ENCODE assay signal across 4 fruit fly cellular contexts in genomic region chr2L:8270916-8271315, dm6.
TF ChIP-seq lines count a peak whose summit lies in the region.

No protein-coding gene starts in this region.

- no peak for TF ChIP-seq CTCF in whole organism, embryonic (GFP tag; optimal IDR thresholded peaks at IDR 0.05; lab: Kevin White, UChicago)

TF ChIP-seq in whole organism, embryonic, 481 proteins besides CTCF, POLR2A, EP300 and RAD21 (continues in another document):
- no peak for TF ChIP-seq lbe (GFP tag; optimal IDR thresholded peaks at IDR 0.05; lab: Kevin White, UChicago)
- no peak for TF ChIP-seq shn (GFP tag; optimal IDR thresholded peaks at IDR 0.05; lab: Kevin White, UChicago)
- TF ChIP-seq gem (tag; optimal IDR thresholded peaks at IDR 0.05; lab: Kevin White, UChicago) = peak; percentile 17
- no peak for TF ChIP-seq z (GFP tag; IDR thresholded peaks at IDR 0.05; lab: Robert Waterston, UW)
- no peak for TF ChIP-seq CoRest (tag; optimal IDR thresholded peaks at IDR 0.05; lab: Kevin White, UChicago)
- TF ChIP-seq D (optimal IDR thresholded peaks at IDR 0.05; lab: Kevin White, UChicago) = no peak
- no peak for TF ChIP-seq D (GFP tag; optimal IDR thresholded peaks at IDR 0.05; lab: Kevin White, UChicago)
- no peak for TF ChIP-seq kay (GFP tag; optimal IDR thresholded peaks at IDR 0.05; lab: Kevin White, UChicago)
- no peak for TF ChIP-seq CG10462 (GFP tag; optimal IDR thresholded peaks at IDR 0.05; lab: Kevin White, UChicago)
- no peak for TF ChIP-seq CG7372 (GFP tag; IDR thresholded peaks at IDR 0.05; lab: Robert Waterston, UW)
- no peak for TF ChIP-seq run (tag; optimal IDR thresholded peaks at IDR 0.05; lab: Kevin White, UChicago)
- TF ChIP-seq Eip74EF (GFP tag; optimal IDR thresholded peaks at IDR 0.05; lab: Kevin White, UChicago) = no peak
- TF ChIP-seq dysf (GFP tag; IDR thresholded peaks at IDR 0.05; lab: Robert Waterston, UW) = 0 out of 3 replicates have a peak, but pooled peaks have one; percentile 29
- TF ChIP-seq CG10267 (tag; optimal IDR thresholded peaks at IDR 0.05; lab: Kevin White, UChicago) = no peak
- TF ChIP-seq ro (GFP tag; IDR thresholded peaks at IDR 0.05; lab: Robert Waterston, UW) = no peak
- no peak for TF ChIP-seq CG15601 (tag; optimal IDR thresholded peaks at IDR 0.05; lab: Kevin White, UChicago)
- TF ChIP-seq stwl (tag; optimal IDR thresholded peaks at IDR 0.05; lab: Kevin White, UChicago) = no peak
- TF ChIP-seq emc (GFP tag; optimal IDR thresholded peaks at IDR 0.05; lab: Kevin White, UChicago) = no peak
- no peak for TF ChIP-seq abd-A (tag; optimal IDR thresholded peaks at IDR 0.05; lab: Kevin White, UChicago)
- TF ChIP-seq CG1832 (GFP tag; optimal IDR thresholded peaks at IDR 0.05; lab: Kevin White, UChicago) = no peak
- TF ChIP-seq Fer1 (GFP tag; optimal IDR thresholded peaks at IDR 0.05; lab: Kevin White, UChicago) = no peak
- TF ChIP-seq wor (GFP tag; IDR thresholded peaks at IDR 0.05; lab: Robert Waterston, UW) = no peak
- no peak for TF ChIP-seq phol (tag; optimal IDR thresholded peaks at IDR 0.05; lab: Kevin White, UChicago)
- TF ChIP-seq Mrtf (GFP tag; IDR thresholded peaks at IDR 0.05; lab: Robert Waterston, UW) = no peak
- no peak for TF ChIP-seq lilli (GFP tag; optimal IDR thresholded peaks at IDR 0.05; lab: Kevin White, UChicago)

TF ChIP-seq in whole organism, prepupa, 60 proteins besides CTCF, POLR2A, EP300 and RAD21 (continues in another document):
- peak; percentile 59 for TF ChIP-seq Ets96B (tag; optimal IDR thresholded peaks at IDR 0.05; lab: Kevin White, UChicago)
- TF ChIP-seq dsx (GFP tag; optimal IDR thresholded peaks at IDR 0.05; lab: Kevin White, UChicago; ENCODE audit: poor library complexity, severe bottlenecking) = peak; percentile 33
- peak; percentile 29 for TF ChIP-seq Sox102F (GFP tag; optimal IDR thresholded peaks at IDR 0.05; lab: Kevin White, UChicago)
- TF ChIP-seq esn (GFP tag; optimal IDR thresholded peaks at IDR 0.05; lab: Kevin White, UChicago) = peak; percentile 37
- peak; percentile 55 for TF ChIP-seq Eip75B (GFP tag; optimal IDR thresholded peaks at IDR 0.05; lab: Kevin White, UChicago)
- TF ChIP-seq CG16779 (tag; optimal IDR thresholded peaks at IDR 0.05; lab: Kevin White, UChicago) = peak; percentile 49
- TF ChIP-seq CG10669 (GFP tag; optimal IDR thresholded peaks at IDR 0.05; lab: Kevin White, UChicago) = peak; percentile 60
- peak; percentile 63 for TF ChIP-seq CG1621 (tag; optimal IDR thresholded peaks at IDR 0.05; lab: Kevin White, UChicago)
- TF ChIP-seq CG11902 (GFP tag; optimal IDR thresholded peaks at IDR 0.05; lab: Kevin White, UChicago) = no peak
- peak; percentile 84 for TF ChIP-seq CG8119 (GFP tag; IDR thresholded peaks at IDR 0.05; lab: Robert Waterston, UW)
- peak; percentile 31 for TF ChIP-seq CG8632 (GFP tag; optimal IDR thresholded peaks at IDR 0.05; lab: Kevin White, UChicago)
- peak; percentile 35 for TF ChIP-seq Met (GFP tag; optimal IDR thresholded peaks at IDR 0.05; lab: Kevin White, UChicago)
- TF ChIP-seq Hr39 (GFP tag; optimal IDR thresholded peaks at IDR 0.05; lab: Kevin White, UChicago) = peak; percentile 1
- TF ChIP-seq CG7368 (GFP tag; optimal IDR thresholded peaks at IDR 0.05; lab: Kevin White, UChicago) = peak; percentile 41
- peak; percentile 57 for TF ChIP-seq fd59A (GFP tag; optimal IDR thresholded peaks at IDR 0.05; lab: Kevin White, UChicago)
- no peak for TF ChIP-seq fkh (GFP tag; optimal IDR thresholded peaks at IDR 0.05; lab: Kevin White, UChicago)
- TF ChIP-seq CG8319 (GFP tag; optimal IDR thresholded peaks at IDR 0.05; lab: Kevin White, UChicago) = peak; percentile 24
- peak; percentile 82 for TF ChIP-seq CG6163 (GFP tag; IDR thresholded peaks at IDR 0.05; lab: Robert Waterston, UW)
- TF ChIP-seq lz (GFP tag; optimal IDR thresholded peaks at IDR 0.05; lab: Kevin White, UChicago) = peak; percentile 8
- TF ChIP-seq CG9139 (GFP tag; optimal IDR thresholded peaks at IDR 0.05; lab: Kevin White, UChicago) = no peak
- TF ChIP-seq CG11294 (GFP tag; IDR thresholded peaks at IDR 0.05; lab: Robert Waterston, UW) = peak; percentile 57
- TF ChIP-seq salr (GFP tag; optimal IDR thresholded peaks at IDR 0.05; lab: Kevin White, UChicago) = peak; percentile 29 to 53
- peak; percentile 61 for TF ChIP-seq OdsH (GFP tag; optimal IDR thresholded peaks at IDR 0.05; lab: Kevin White, UChicago)

TF ChIP-seq in whole organism, pupa, 21 proteins besides CTCF, POLR2A, EP300 and RAD21:
- no peak for TF ChIP-seq Snoo (tag; optimal IDR thresholded peaks at IDR 0.05; lab: Kevin White, UChicago)
- peak; percentile 67 for TF ChIP-seq Pif1B (GFP tag; optimal IDR thresholded peaks at IDR 0.05; lab: Kevin White, UChicago)
- peak; percentile 60 for TF ChIP-seq CG8159 (tag; optimal IDR thresholded peaks at IDR 0.05; lab: Kevin White, UChicago)
- peak; percentile 57 for TF ChIP-seq CG34367 (tag; optimal IDR thresholded peaks at IDR 0.05; lab: Kevin White, UChicago)
- TF ChIP-seq CG9948 (tag; optimal IDR thresholded peaks at IDR 0.05; lab: Kevin White, UChicago) = peak; percentile 71
- peak; percentile 78 for TF ChIP-seq CG32121 (GFP tag; IDR thresholded peaks at IDR 0.05; lab: Robert Waterston, UW)
- TF ChIP-seq CG14655 (GFP tag; optimal IDR thresholded peaks at IDR 0.05; lab: Kevin White, UChicago) = peak; percentile 79
- peak; percentile 77 for TF ChIP-seq CG8301 (tag; optimal IDR thresholded peaks at IDR 0.05; lab: Kevin White, UChicago)
- TF ChIP-seq fd96Ca (GFP tag; IDR thresholded peaks at IDR 0.05; lab: Robert Waterston, UW) = peak; percentile 83; the same call in 2 of the 3 replicates
- TF ChIP-seq D1 (tag; optimal IDR thresholded peaks at IDR 0.05; lab: Kevin White, UChicago) = peak; percentile 4
- TF ChIP-seq CG17806 (tag; optimal IDR thresholded peaks at IDR 0.05; lab: Kevin White, UChicago) = peak; percentile 70
- no peak for TF ChIP-seq CG13204 (GFP tag; optimal IDR thresholded peaks at IDR 0.05; lab: Kevin White, UChicago)
- no peak for TF ChIP-seq gl (tag; optimal IDR thresholded peaks at IDR 0.05; lab: Kevin White, UChicago)
- TF ChIP-seq rn (GFP tag; IDR thresholded peaks at IDR 0.05; lab: Robert Waterston, UW) = 0 out of 2 replicates have a peak, but pooled peaks have one; percentile 6
- peak; percentile 83 for TF ChIP-seq Ets98B (GFP tag; IDR thresholded peaks at IDR 0.05; lab: Robert Waterston, UW)
- peak; percentile 88 for TF ChIP-seq CG4496 (GFP tag; IDR thresholded peaks at IDR 0.05; lab: Robert Waterston, UW)
- TF ChIP-seq CG15710 (tag; optimal IDR thresholded peaks at IDR 0.05; lab: Kevin White, UChicago) = peak; percentile 57
- peak; percentile 71 for TF ChIP-seq Pif1A (GFP tag; optimal IDR thresholded peaks at IDR 0.05; lab: Kevin White, UChicago)
- TF ChIP-seq CG10348 (GFP tag; IDR thresholded peaks at IDR 0.05; lab: Robert Waterston, UW) = no peak
- no peak for TF ChIP-seq EcR (GFP tag; optimal IDR thresholded peaks at IDR 0.05; lab: Kevin White, UChicago)
- peak; percentile 73 for TF ChIP-seq CG12605 (GFP tag; IDR thresholded peaks at IDR 0.05; lab: Robert Waterston, UW)

TF ChIP-seq in whole organism, wandering third instar larva, 38 proteins besides CTCF, POLR2A, EP300 and RAD21 (continues in another document):
- no peak for TF ChIP-seq Hnf4 (GFP tag; optimal IDR thresholded peaks at IDR 0.05; lab: Kevin White, UChicago)
- no peak for TF ChIP-seq CG32264 (GFP tag; optimal IDR thresholded peaks at IDR 0.05; lab: Kevin White, UChicago)
- no peak for TF ChIP-seq woc (GFP tag; optimal IDR thresholded peaks at IDR 0.05; lab: Kevin White, UChicago)
- TF ChIP-seq Dfd (GFP tag; optimal IDR thresholded peaks at IDR 0.05; lab: Kevin White, UChicago) = no peak
- no peak for TF ChIP-seq sv (GFP tag; optimal IDR thresholded peaks at IDR 0.05; lab: Kevin White, UChicago)
- TF ChIP-seq Sp1 (GFP tag; optimal IDR thresholded peaks at IDR 0.05; lab: Kevin White, UChicago) = no peak
- no peak for TF ChIP-seq usp (GFP tag; optimal IDR thresholded peaks at IDR 0.05; lab: Kevin White, UChicago)
- TF ChIP-seq pan (optimal IDR thresholded peaks at IDR 0.05; lab: Kevin White, UChicago) = no peak
- TF ChIP-seq Dif (GFP tag; optimal IDR thresholded peaks at IDR 0.05; lab: Kevin White, UChicago; ENCODE audit: partially characterized antibody) = no peak
- peak; percentile 6 for TF ChIP-seq rgr (GFP tag; optimal IDR thresholded peaks at IDR 0.05; lab: Kevin White, UChicago)
- no peak for TF ChIP-seq sage (GFP tag; optimal IDR thresholded peaks at IDR 0.05; lab: Kevin White, UChicago)
- peak; percentile 16 for TF ChIP-seq h (GFP tag; optimal IDR thresholded peaks at IDR 0.05; lab: Kevin White, UChicago)
- TF ChIP-seq Myc (optimal IDR thresholded peaks at IDR 0.05; lab: Kevin White, UChicago) = no peak
- no peak for TF ChIP-seq CrebA (GFP tag; optimal IDR thresholded peaks at IDR 0.05; lab: Kevin White, UChicago; ENCODE audit: borderline replicate concordance)
- TF ChIP-seq brk (GFP tag; optimal IDR thresholded peaks at IDR 0.05; lab: Kevin White, UChicago) = no peak
- no peak for TF ChIP-seq Rel (GFP tag; optimal IDR thresholded peaks at IDR 0.05; lab: Kevin White, UChicago)
- TF ChIP-seq Rel (tag; optimal IDR thresholded peaks at IDR 0.05; lab: Kevin White, UChicago) = no peak
- no peak for TF ChIP-seq tai (GFP tag; optimal IDR thresholded peaks at IDR 0.05; lab: Kevin White, UChicago)
- TF ChIP-seq OdsH (GFP tag; optimal IDR thresholded peaks at IDR 0.05; lab: Kevin White, UChicago) = peak; percentile 0
- TF ChIP-seq fru (GFP tag; optimal IDR thresholded peaks at IDR 0.05; lab: Kevin White, UChicago) = peak; percentile 11
- TF ChIP-seq Hr78 (GFP tag; optimal IDR thresholded peaks at IDR 0.05; lab: Kevin White, UChicago) = no peak
- TF ChIP-seq foxo (GFP tag; optimal IDR thresholded peaks at IDR 0.05; lab: Kevin White, UChicago) = peak in 1 of 2 experiments; percentile 35
- no peak for TF ChIP-seq jim (GFP tag; optimal IDR thresholded peaks at IDR 0.05; lab: Kevin White, UChicago)
- no peak for TF ChIP-seq dsf (GFP tag; optimal IDR thresholded peaks at IDR 0.05; lab: Kevin White, UChicago; ENCODE audit: borderline replicate concordance)
- TF ChIP-seq Jra (GFP tag; optimal IDR thresholded peaks at IDR 0.05; lab: Kevin White, UChicago) = no peak
- TF ChIP-seq br (GFP tag; optimal IDR thresholded peaks at IDR 0.05; lab: Kevin White, UChicago) = peak; percentile 33
- peak; percentile 16 for TF ChIP-seq ey (GFP tag; optimal IDR thresholded peaks at IDR 0.05; lab: Kevin White, UChicago)
- TF ChIP-seq psq (GFP tag; optimal IDR thresholded peaks at IDR 0.05; lab: Kevin White, UChicago) = peak; percentile 1
- no peak for TF ChIP-seq Vsx2 (GFP tag; optimal IDR thresholded peaks at IDR 0.05; lab: Kevin White, UChicago; ENCODE audit: partially characterized antibody)
- TF ChIP-seq lola (GFP tag; optimal IDR thresholded peaks at IDR 0.05; lab: Kevin White, UChicago) = no peak
- TF ChIP-seq dmrt93B (GFP tag; optimal IDR thresholded peaks at IDR 0.05; lab: Kevin White, UChicago) = no peak
- no peak for TF ChIP-seq CG9705 (GFP tag; optimal IDR thresholded peaks at IDR 0.05; lab: Kevin White, UChicago)
- no peak for TF ChIP-seq HLH106 (tag; optimal IDR thresholded peaks at IDR 0.05; lab: Kevin White, UChicago)
- no peak for TF ChIP-seq N (GFP tag; optimal IDR thresholded peaks at IDR 0.05; lab: Kevin White, UChicago)

Comparison
In these comparisons a context has a peak if more than half of its experiments do, and no peak if none do; other contexts are left out.
1. Of the 7 proteins assayed by ChIP-seq in both whole organism, embryonic and whole organism, prepupa: peak only in whole organism, embryonic: none; only in whole organism, prepupa: CG16779, Gug, Hr39, Lpt and Sox102F; in both: none; in neither: 2.